Worm (Caenorhabditis elegans): ENCODE data around the gene fbxa-224.

DNA sequence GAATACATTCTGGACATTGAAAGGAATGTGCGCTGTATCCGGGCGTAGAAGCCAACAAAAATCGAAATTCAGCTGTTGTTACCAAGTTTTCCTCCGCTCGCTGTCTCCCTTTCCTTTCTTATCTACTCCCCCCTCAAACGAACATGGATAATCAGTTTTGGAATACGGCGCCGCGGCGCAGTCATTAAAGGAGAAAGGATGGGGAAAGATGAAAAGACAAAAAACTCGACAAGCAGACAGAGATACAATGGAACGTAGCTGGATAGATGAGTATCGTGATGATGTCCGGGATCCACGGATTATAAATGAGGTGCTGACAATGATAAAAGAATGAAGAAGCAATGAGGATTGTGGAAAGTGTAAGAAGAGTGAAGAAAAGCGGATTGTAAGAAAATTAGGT is 2.6 kb downstream of the fbxa-224 start:
- TF ChIP-seq nhr-237 (tag; optimal IDR thresholded peaks at IDR 0.05) (no peak), skn-1 (tag; optimal IDR thresholded peaks at IDR 0.05) (no peak), ZK546.5 (tag; optimal IDR thresholded peaks at IDR 0.05) (no peak), dve-1 (tag; optimal IDR thresholded peaks at IDR 0.05; ENCODE audit: insufficient read depth) (no peak), unc-39 (tag; optimal IDR thresholded peaks at IDR 0.05) (no peak), ceh-28 (tag; optimal IDR thresholded peaks at IDR 0.05) (no peak), D1046.2 (GFP tag; IDR thresholded peaks at IDR 0.05) (no peak)

Data from whole organism, L4 larva.